Fruit fly (Drosophila melanogaster) whole organism: Measurements from ENCODE around the gene feo.

Source experiments
- CG8478 ChIP-seq: fragments of >200 bp; optimal IDR thresholded peaks from 2 replicates; lab custom pipeline; 2018; ENCODE audit warnings: inconsistent platforms
- Dll ChIP-seq: fragments of >200 bp; optimal IDR thresholded peaks from 2 replicates; lab custom pipeline; 2017
- EcR ChIP-seq, 2 experiments: fragments of >200 bp; optimal IDR thresholded peaks; 2 replicates each; lab custom pipeline; 2017; ENCODE audit warnings: missing biosample characterization in 2 of 2, missing genetic modification characterization in 2 of 2, missing genetic modification reagents in 2 of 2
- pan ChIP-seq: fragments of >200 bp; optimal IDR thresholded peaks from 2 replicates; lab custom pipeline; 2017
- psq ChIP-seq: fragments of >200 bp; optimal IDR thresholded peaks from 2 replicates; lab custom pipeline; 2017
- usp ChIP-seq: fragments of >200 bp; optimal IDR thresholded peaks from 2 replicates; lab custom pipeline; 2017; ENCODE audit warnings: missing biosample characterization, missing genetic modification characterization, mixed read lengths

Gene feo

dm6 chrX:10844807-10845206, 9.9 kb downstream of the feo start, which contains the start of gene CG32669:
Gene CG32669 (minus strand): TSS chrX:10845081.
- no peak for TF ChIP-seq Dll (lab: Kevin White, UChicago)
- no peak for TF ChIP-seq CG8478 (lab: Kevin White, UChicago)
- TF ChIP-seq usp (GFP tag; lab: Kevin White, UChicago): no peak
- TF ChIP-seq pan: no peak
- no peak for TF ChIP-seq psq (lab: Kevin White, UChicago)
- no peak for TF ChIP-seq EcR (GFP tag; optimal IDR thresholded peaks at IDR 0.05; lab: Kevin White, UChicago)

DNA sequence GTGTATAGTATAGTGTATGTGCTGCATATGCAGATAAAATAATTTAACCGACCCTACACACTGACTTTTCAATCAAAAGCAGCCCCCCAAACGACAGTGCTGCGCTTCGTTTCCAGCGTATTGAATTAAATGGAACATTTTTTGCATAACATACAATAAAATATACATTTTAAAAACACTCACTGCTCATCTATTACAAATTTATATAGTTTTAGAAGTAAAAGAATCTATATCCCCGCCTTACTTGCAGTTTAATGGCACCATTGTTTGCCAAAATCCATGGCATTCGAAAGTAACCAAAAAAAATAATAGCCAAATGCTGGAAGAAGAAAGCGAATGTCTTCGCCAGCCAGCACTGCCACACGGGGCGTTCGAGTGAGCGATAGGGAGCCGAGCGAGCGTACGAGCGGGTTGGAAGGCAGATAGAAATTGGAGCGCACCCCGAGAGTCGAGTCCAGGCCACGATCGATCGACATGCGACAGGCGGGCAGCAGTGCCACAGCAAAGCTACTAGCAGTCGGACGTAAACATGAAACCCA, 12.9 kb downstream of the feo start, which contains the start of gene CG15209:
Gene CG15209 (plus strand): TSS at position 489 of the 539 bp plus-strand sequence.
- TF ChIP-seq pan (no peak), CG8478 (lab: Kevin White, UChicago) (no peak), EcR (GFP tag; optimal IDR thresholded peaks at IDR 0.05; lab: Kevin White, UChicago) (no peak), usp (GFP tag; lab: Kevin White, UChicago) (no peak), Dll (lab: Kevin White, UChicago) (no peak), psq (lab: Kevin White, UChicago) (no peak)

- TF ChIP-seq EcR (GFP tag; optimal IDR thresholded peaks at IDR 0.05; lab: Kevin White, UChicago) (no peak), usp (GFP tag; lab: Kevin White, UChicago) (no peak), psq (lab: Kevin White, UChicago) (no peak)
These were observed 13.6 kb downstream of the feo start for dm6 chrX:10840892-10841564.

dm6 chrX:10838962-10839361, 15.7 kb downstream of the feo start, which contains the start of gene CG15210:
Gene CG15210 (plus strand): TSS chrX:10839230.
- TF ChIP-seq psq (lab: Kevin White, UChicago) (no peak), Dll (lab: Kevin White, UChicago) (no peak), pan (no peak), EcR (GFP tag; optimal IDR thresholded peaks at IDR 0.05; lab: Kevin White, UChicago) (no peak), CG8478 (lab: Kevin White, UChicago) (no peak), usp (GFP tag; lab: Kevin White, UChicago) (no peak)

- TF ChIP-seq psq (lab: Kevin White, UChicago): no peak
These were observed 19.0 kb downstream of the feo start for dm6 chrX:10835631-10836030.

- TF ChIP-seq usp (GFP tag; lab: Kevin White, UChicago) (no peak), psq (lab: Kevin White, UChicago) (no peak), CG8478 (lab: Kevin White, UChicago) (no peak), Dll (lab: Kevin White, UChicago) (no peak), EcR (GFP tag; optimal IDR thresholded peaks at IDR 0.05; lab: Kevin White, UChicago) (no peak), pan (no peak)
These were observed 22.3 kb downstream of the feo start for dm6 chrX:10832369-10832768.

DNA sequence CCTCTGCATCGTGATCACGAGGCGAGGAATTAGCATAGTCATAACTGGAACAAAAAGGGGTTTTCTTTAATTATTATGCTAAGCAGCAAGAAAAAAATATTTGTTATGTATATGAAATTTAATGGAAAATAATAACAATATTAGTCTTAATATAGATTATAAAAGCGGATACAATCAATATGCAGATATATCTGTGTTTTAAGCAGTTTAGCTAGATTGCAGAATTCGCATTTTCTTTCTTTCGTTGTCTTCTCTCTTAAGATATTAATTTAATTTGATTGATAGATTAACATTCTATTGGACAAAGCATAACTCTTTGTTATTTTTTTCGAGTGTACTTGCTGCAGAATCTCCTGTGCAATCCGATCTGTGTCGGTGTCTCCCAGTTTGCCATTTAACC, 27.4 kb downstream of the feo start:
- TF ChIP-seq Dll (lab: Kevin White, UChicago) (no peak), psq (lab: Kevin White, UChicago) (no peak), EcR (GFP tag; optimal IDR thresholded peaks at IDR 0.05; lab: Kevin White, UChicago) (no peak), usp (GFP tag; lab: Kevin White, UChicago) (no peak), CG8478 (lab: Kevin White, UChicago) (no peak), pan (no peak)

DNA sequence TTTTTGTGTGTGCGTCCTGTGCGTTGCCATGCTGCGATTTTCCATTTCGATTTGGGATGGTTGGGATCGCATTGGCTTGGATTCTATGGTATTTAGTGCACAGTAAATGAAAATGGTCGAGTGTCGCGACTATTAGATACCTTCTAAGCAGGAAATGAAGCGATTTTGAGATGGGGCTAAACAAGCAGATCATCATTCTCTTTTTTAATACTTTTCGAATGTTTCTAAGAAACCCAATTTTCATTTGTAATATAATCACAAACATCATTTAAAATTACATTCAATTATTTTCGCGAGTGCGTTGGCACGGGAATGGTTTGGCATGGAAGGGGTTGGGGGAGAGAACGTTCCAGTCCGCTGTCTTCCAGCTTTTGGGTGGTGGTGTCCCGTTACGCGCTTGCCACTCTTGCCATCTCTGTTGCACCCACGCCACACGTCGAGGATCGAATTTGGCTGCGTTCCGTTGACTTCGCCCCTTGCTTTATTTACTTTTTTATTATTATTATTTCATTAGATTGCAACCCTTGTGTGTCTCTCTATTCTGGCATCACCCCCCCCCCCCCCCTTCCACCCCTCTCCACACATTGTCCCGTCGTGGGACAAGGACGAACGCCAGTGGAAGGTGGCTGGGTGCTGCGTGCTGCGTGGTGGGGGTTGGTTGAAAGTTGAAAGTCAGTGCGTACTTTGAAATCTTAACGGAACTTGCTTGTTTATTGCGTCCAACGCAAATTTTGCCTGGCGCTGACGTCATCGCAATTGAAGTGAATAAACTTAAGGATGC, 29.1 kb downstream of the feo start:
- no peak for TF ChIP-seq CG8478 (lab: Kevin White, UChicago)
- no peak for TF ChIP-seq EcR (GFP tag; optimal IDR thresholded peaks at IDR 0.05; lab: Kevin White, UChicago)
- no peak for TF ChIP-seq usp (GFP tag; lab: Kevin White, UChicago)
- TF ChIP-seq pan: no peak
- no peak for TF ChIP-seq psq (lab: Kevin White, UChicago)
- TF ChIP-seq Dll (lab: Kevin White, UChicago): no peak

- TF ChIP-seq Dll (lab: Kevin White, UChicago): no peak
- TF ChIP-seq CG8478 (lab: Kevin White, UChicago): no peak
- no peak for TF ChIP-seq usp (GFP tag; lab: Kevin White, UChicago)
- TF ChIP-seq EcR (GFP tag; optimal IDR thresholded peaks at IDR 0.05; lab: Kevin White, UChicago): no peak
- TF ChIP-seq pan: no peak
- TF ChIP-seq psq (lab: Kevin White, UChicago): no peak
These were observed 30.4 kb downstream of the feo start, which contains the start of gene Imp for dm6 chrX:10824227-10824702. Gene Imp (minus strand): TSS chrX:10824277.

DNA sequence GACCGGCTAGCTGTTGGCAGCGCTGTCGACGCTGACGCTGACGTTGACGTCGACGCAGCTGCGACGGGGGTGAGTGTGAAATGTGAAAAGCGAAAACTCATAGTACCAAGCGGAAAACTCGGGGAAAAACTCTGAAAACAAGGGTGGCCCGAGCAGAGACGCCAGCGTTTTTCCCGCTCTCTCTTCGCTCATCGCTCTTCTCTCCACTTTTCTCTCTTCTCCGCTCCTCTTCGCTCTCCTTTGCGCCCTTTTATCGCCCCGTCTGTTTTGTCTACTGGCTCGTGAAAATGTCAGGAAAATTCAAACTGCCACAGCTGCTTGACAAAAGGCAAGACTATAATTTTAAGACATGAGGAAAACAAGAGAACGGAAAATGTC, 31.2 kb downstream of the feo start:
- no peak for TF ChIP-seq psq (lab: Kevin White, UChicago)
- no peak for TF ChIP-seq Dll (lab: Kevin White, UChicago)
- TF ChIP-seq usp (GFP tag; lab: Kevin White, UChicago): no peak
- TF ChIP-seq CG8478 (lab: Kevin White, UChicago): no peak
- TF ChIP-seq pan: no peak
- no peak for TF ChIP-seq EcR (GFP tag; optimal IDR thresholded peaks at IDR 0.05; lab: Kevin White, UChicago)

dm6 chrX:10822678-10823440, 31.8 kb downstream of the feo start:
- TF ChIP-seq pan: no peak
- no peak for TF ChIP-seq psq (lab: Kevin White, UChicago)
- TF ChIP-seq CG8478 (lab: Kevin White, UChicago): no peak
- TF ChIP-seq usp (GFP tag; lab: Kevin White, UChicago): no peak
- no peak for TF ChIP-seq Dll (lab: Kevin White, UChicago)
- TF ChIP-seq EcR (GFP tag; optimal IDR thresholded peaks at IDR 0.05; lab: Kevin White, UChicago): no peak
